Fruit fly (Drosophila melanogaster): ENCODE data around the gene CG6696.
A peak's percentile ranks its signal among the peaks of the same experiment; 100 is the strongest.

Gene CG6696

DNA sequence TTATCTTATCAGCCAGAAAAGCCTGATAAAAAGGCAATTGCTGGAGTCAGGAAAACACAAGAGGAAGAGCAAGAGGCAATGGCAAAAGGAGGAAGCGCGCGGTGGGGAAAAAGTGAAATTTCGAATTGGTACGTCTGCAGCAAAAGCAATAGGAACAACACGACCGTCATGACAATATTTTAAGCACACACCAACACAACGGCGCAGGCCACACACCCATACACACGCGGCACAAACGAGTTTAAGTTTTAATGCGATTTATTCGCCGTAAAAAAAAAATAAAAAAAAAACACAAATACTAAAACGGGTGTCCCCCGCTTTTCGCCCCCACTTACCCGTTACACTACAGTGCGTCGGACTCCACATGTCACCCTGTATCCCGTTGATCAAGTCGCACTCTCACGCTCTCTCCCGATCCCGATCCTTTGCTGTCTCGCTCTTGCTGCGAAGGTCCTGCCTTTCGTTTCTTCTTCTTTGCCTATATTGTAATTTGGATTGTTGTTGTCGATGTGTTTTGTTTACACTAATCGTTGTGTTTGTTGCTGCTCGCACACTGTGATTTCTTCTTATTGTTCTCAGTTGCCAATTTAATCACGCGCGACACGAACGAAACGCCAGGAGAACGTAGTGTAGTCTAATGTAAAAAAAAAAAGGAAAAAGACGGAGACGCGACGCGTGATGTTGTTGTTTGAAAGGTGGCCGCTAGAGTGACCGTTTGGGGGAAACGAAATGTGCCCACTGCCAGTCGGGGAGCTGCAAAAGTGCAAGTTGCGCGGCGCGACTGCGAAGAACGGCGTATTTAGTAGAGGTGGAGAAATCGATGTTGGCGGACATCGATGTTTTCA lies 14.9 kb downstream of the CG6696 start, which contains the start of gene Rip11:
Gene Rip11, minus strand, starts transcription at position 794 of the 845 bp plus-strand sequence.
- TF ChIP-seq CG10348 (GFP tag; IDR thresholded peaks at IDR 0.05) (no peak), CG32121 (GFP tag; IDR thresholded peaks at IDR 0.05) (peak; percentile 75), EcR (GFP tag; optimal IDR thresholded peaks at IDR 0.05) (peak; percentile 71), Pif1A (GFP tag; optimal IDR thresholded peaks at IDR 0.05) (peak; percentile 80), Snoo (tag; optimal IDR thresholded peaks at IDR 0.05) (peak; percentile 77), fd96Ca (GFP tag; IDR thresholded peaks at IDR 0.05) (peak; percentile 87), CG8301 (tag; optimal IDR thresholded peaks at IDR 0.05) (peak; percentile 59), CG4496 (GFP tag; IDR thresholded peaks at IDR 0.05) (peak; percentile 87), Pif1B (GFP tag; optimal IDR thresholded peaks at IDR 0.05) (peak; percentile 69), CG17806 (tag; optimal IDR thresholded peaks at IDR 0.05) (peak; percentile 53), CG12605 (GFP tag; IDR thresholded peaks at IDR 0.05) (peak; percentile 68), Ets98B (GFP tag; IDR thresholded peaks at IDR 0.05) (peak; percentile 89), gl (tag; optimal IDR thresholded peaks at IDR 0.05) (peak; percentile 80), CG14655 (GFP tag; optimal IDR thresholded peaks at IDR 0.05) (no peak), CG9948 (tag; optimal IDR thresholded peaks at IDR 0.05) (peak; percentile 45), D1 (tag; optimal IDR thresholded peaks at IDR 0.05) (no peak), CG34367 (tag; optimal IDR thresholded peaks at IDR 0.05) (peak; percentile 56), CG15710 (tag; optimal IDR thresholded peaks at IDR 0.05) (peak; percentile 67), CG13204 (GFP tag; optimal IDR thresholded peaks at IDR 0.05) (peak; percentile 87), CG8159 (tag; optimal IDR thresholded peaks at IDR 0.05) (peak; percentile 65), rn (GFP tag; IDR thresholded peaks at IDR 0.05) (peak; percentile 44; the same call in 1 of the 2 replicates)

DNA sequence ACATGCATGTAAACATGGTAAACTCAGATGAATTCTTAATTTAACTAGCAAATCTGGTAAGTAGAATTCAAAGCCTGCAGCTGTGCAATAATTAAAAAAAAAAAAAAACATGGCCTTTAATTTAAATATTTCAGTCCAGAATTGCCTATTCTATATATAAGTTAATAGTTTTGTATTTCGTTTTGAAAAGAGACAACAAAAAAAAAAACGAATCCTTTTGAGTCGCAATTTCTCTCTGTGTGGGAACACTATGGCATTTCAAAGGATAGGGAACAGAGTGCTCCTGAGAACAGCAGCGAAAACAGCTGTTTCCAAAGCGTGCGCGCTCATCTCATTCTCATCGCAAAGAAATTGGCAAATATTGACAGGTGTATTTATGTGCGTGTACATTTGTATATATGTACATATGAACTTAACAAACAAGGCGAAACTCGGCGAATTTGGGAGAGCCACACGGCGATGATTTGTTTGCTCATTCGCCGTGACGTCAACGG lies 16.2 kb downstream of the CG6696 start:
- TF ChIP-seq CG8159 (tag; optimal IDR thresholded peaks at IDR 0.05) (peak; percentile 68), CG9948 (tag; optimal IDR thresholded peaks at IDR 0.05) (peak; percentile 64), CG34367 (tag; optimal IDR thresholded peaks at IDR 0.05) (peak; percentile 50), EcR (GFP tag; optimal IDR thresholded peaks at IDR 0.05) (no peak), CG8301 (tag; optimal IDR thresholded peaks at IDR 0.05) (peak; percentile 73), CG13204 (GFP tag; optimal IDR thresholded peaks at IDR 0.05) (no peak), CG32121 (GFP tag; IDR thresholded peaks at IDR 0.05) (0 out of 2 replicates have a peak, but pooled peaks have one; percentile 49), rn (GFP tag; IDR thresholded peaks at IDR 0.05) (peak; percentile 39; the same call in 1 of the 2 replicates), CG12605 (GFP tag; IDR thresholded peaks at IDR 0.05) (0 out of 2 replicates have a peak, but pooled peaks have one; percentile 36), CG17806 (tag; optimal IDR thresholded peaks at IDR 0.05) (peak; percentile 67), Pif1B (GFP tag; optimal IDR thresholded peaks at IDR 0.05) (peak; percentile 57), fd96Ca (GFP tag; IDR thresholded peaks at IDR 0.05) (0 out of 3 replicates have a peak, but pooled peaks have one; percentile 25), Ets98B (GFP tag; IDR thresholded peaks at IDR 0.05) (peak; percentile 61), Pif1A (GFP tag; optimal IDR thresholded peaks at IDR 0.05) (peak; percentile 73), D1 (tag; optimal IDR thresholded peaks at IDR 0.05) (no peak), CG15710 (tag; optimal IDR thresholded peaks at IDR 0.05) (peak; percentile 46), CG14655 (GFP tag; optimal IDR thresholded peaks at IDR 0.05) (peak; percentile 84), gl (tag; optimal IDR thresholded peaks at IDR 0.05) (no peak), CG4496 (GFP tag; IDR thresholded peaks at IDR 0.05) (peak; percentile 52; the same call in 1 of the 3 replicates), CG10348 (GFP tag; IDR thresholded peaks at IDR 0.05) (no peak), Snoo (tag; optimal IDR thresholded peaks at IDR 0.05) (peak; percentile 45)

DNA sequence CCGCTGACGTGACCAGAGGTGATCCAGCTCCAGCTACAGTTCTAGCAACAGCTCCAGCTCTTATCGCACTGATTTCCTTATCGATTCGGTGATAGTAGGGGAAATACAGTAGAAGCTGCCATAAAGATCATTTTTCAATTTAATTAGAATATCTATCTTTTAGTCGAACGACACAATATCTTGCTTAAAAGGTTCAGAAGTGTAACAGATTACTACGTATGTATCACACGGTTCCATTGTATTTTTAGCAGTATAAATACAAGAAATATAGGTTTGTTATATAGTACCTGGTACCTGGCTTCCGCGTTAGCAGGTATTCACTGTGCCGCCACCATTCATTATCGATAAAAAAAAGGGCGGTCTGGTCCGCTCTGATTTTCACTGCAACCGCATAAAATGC lies 17.1 kb downstream of the CG6696 start:
- TF ChIP-seq CG14655 (GFP tag; optimal IDR thresholded peaks at IDR 0.05): peak; percentile 78
- TF ChIP-seq CG8301 (tag; optimal IDR thresholded peaks at IDR 0.05): peak; percentile 71
- no peak for TF ChIP-seq D1 (tag; optimal IDR thresholded peaks at IDR 0.05)
- TF ChIP-seq Pif1A (GFP tag; optimal IDR thresholded peaks at IDR 0.05): no peak
- TF ChIP-seq gl (tag; optimal IDR thresholded peaks at IDR 0.05): peak; percentile 5
- no peak for TF ChIP-seq CG12605 (GFP tag; IDR thresholded peaks at IDR 0.05)
- no peak for TF ChIP-seq CG32121 (GFP tag; IDR thresholded peaks at IDR 0.05)
- peak; percentile 56 for TF ChIP-seq Ets98B (GFP tag; IDR thresholded peaks at IDR 0.05)
- TF ChIP-seq CG10348 (GFP tag; IDR thresholded peaks at IDR 0.05): no peak
- peak; percentile 66; the same call in 2 of the 3 replicates for TF ChIP-seq fd96Ca (GFP tag; IDR thresholded peaks at IDR 0.05)
- no peak for TF ChIP-seq rn (GFP tag; IDR thresholded peaks at IDR 0.05)
- TF ChIP-seq CG4496 (GFP tag; IDR thresholded peaks at IDR 0.05): no peak; the same call in none of the 3 replicates
- TF ChIP-seq Pif1B (GFP tag; optimal IDR thresholded peaks at IDR 0.05): no peak
- peak; percentile 74 for TF ChIP-seq CG15710 (tag; optimal IDR thresholded peaks at IDR 0.05)
- TF ChIP-seq CG8159 (tag; optimal IDR thresholded peaks at IDR 0.05): peak; percentile 75
- TF ChIP-seq CG34367 (tag; optimal IDR thresholded peaks at IDR 0.05): peak; percentile 63
- peak; percentile 61 for TF ChIP-seq CG17806 (tag; optimal IDR thresholded peaks at IDR 0.05)
- TF ChIP-seq CG9948 (tag; optimal IDR thresholded peaks at IDR 0.05): peak; percentile 66
- peak; percentile 72 for TF ChIP-seq Snoo (tag; optimal IDR thresholded peaks at IDR 0.05)
- TF ChIP-seq EcR (GFP tag; optimal IDR thresholded peaks at IDR 0.05): no peak
- TF ChIP-seq CG13204 (GFP tag; optimal IDR thresholded peaks at IDR 0.05): peak; percentile 35

DNA sequence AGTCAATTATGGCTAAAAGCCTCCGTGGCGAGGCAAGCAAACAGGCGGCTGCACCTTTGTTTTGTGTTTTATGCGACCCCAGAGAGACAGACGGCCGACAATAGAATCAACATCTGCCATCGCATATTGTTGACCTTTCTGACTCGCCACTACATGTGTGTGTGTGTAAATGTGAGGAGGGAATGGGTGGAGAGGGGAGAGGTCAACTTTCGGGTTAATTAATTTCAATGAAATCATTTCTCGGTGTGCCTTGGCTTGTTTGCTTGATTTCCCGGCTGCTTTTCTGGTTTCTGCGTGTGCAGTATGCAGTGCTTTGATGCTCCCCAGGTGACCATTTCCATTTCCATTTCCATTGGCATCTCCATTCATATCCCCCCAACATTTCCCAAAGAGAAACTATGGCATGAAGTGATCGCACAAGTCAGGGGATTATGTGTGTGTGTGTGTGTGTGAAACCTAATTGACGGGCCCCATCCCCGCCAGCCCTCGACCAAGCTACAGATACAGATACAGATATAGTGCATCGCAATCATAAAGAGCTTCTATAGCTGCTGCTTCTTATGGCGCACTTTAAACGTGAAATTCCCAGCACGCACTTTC lies 18.8 kb downstream of the CG6696 start:
- 0 out of 2 replicates have a peak, but pooled peaks have one; percentile 16 for TF ChIP-seq CG32121 (GFP tag; IDR thresholded peaks at IDR 0.05)
- no peak for TF ChIP-seq Snoo (tag; optimal IDR thresholded peaks at IDR 0.05)

Data from whole organism, pupa.